Worm (Caenorhabditis elegans) whole organism, L4 larva: Measurements from ENCODE around the gene cng-1.
A peak's percentile ranks its signal among the peaks of the same experiment; 100 is the strongest.

Experiments used
- F10B5.3 ChIP-seq: sonication (generic microtip); optimal IDR thresholded peaks from 2 replicates; lab custom pipeline; 2016; ENCODE audit warnings: mild to moderate bottlenecking, missing genetic modification characterization, missing compliant biosample characterization
- F26F4.8 ChIP-seq: fragments of 200-800 bp; sonication (Bioruptor generic); conservative IDR thresholded peaks from 2 replicates; pipeline ENCODE4 v1.3.6; 2022; ENCODE audit warnings: missing genetic modification characterization, missing compliant biosample characterization
- F37D6.2 ChIP-seq: sonication (generic microtip); optimal IDR thresholded peaks from 2 replicates; lab custom pipeline; 2016; ENCODE audit warnings: mild to moderate bottlenecking, missing genetic modification characterization, missing compliant biosample characterization
- F49E8.2 ChIP-seq: sonication (generic microtip); optimal IDR thresholded peaks from 2 replicates; lab custom pipeline; 2016; ENCODE audit warnings: missing compliant biosample characterization, mild to moderate bottlenecking, missing genetic modification characterization, borderline replicate concordance
- R02D3.7 ChIP-seq: fragments of 150-350 bp; sonication (generic microtip); optimal IDR thresholded peaks from 3 replicates; lab custom pipeline; 2014; ENCODE audit warnings: missing biosample characterization, missing genetic modification characterization
- T20F7.1 ChIP-seq: fragments of 200-800 bp; sonication (Bioruptor generic); optimal IDR thresholded peaks from 2 replicates; lab custom pipeline; 2018; ENCODE audit warnings: mild to moderate bottlenecking, missing genetic modification characterization, missing compliant biosample characterization
- Y48G9A.11 ChIP-seq: fragments of 200-800 bp; sonication (Bioruptor generic); IDR thresholded peaks from 2 replicates; pipeline ENCODE4 v1.3.6; 2022; ENCODE audit warnings: missing genetic modification reagents, missing genetic modification characterization, missing compliant biosample characterization
- Y5F2A.4 ChIP-seq: fragments of 200-800 bp; sonication (Bioruptor generic); optimal IDR thresholded peaks from 2 replicates; lab custom pipeline; 2018; ENCODE audit warnings: mild to moderate bottlenecking, missing genetic modification characterization, missing compliant biosample characterization
- Y75B8A.6 ChIP-seq: fragments of 200-800 bp; sonication (Bioruptor generic); IDR thresholded peaks from 2 replicates; pipeline ENCODE4 v1.3.6; 2022; ENCODE audit warnings: missing genetic modification reagents, missing genetic modification characterization, missing compliant biosample characterization
- aha-1 ChIP-seq: fragments of 150-350 bp; peaks from one replicate; lab custom pipeline; 2014; ENCODE audit warnings: missing biosample characterization, missing genetic modification characterization
- arid-1 ChIP-seq: fragments of 200-800 bp; sonication (Bioruptor generic); conservative IDR thresholded peaks from 2 replicates; pipeline ENCODE4 v1.3.6; 2022; ENCODE audit warnings: missing genetic modification reagents, missing genetic modification characterization, missing compliant biosample characterization
- daf-12 ChIP-seq: fragments of 150-350 bp; optimal IDR thresholded peaks from 2 replicates; lab custom pipeline; 2014; ENCODE audit warnings: missing biosample characterization, missing genetic modification reagents, missing genetic modification characterization
- daf-16 ChIP-seq, 3 experiments: sonication (generic microtip); optimal IDR thresholded peaks; 2 replicates each; lab custom pipeline; 2016 to 2017; ENCODE audit warnings: missing genetic modification characterization in 3 of 3, missing genetic modification reagents in 3 of 3, mild to moderate bottlenecking in 2 of 3, missing compliant biosample characterization in 2 of 3, missing biosample characterization in 1 of 3, moderate library complexity in 1 of 3
- daf-19 ChIP-seq: fragments of 200-800 bp; sonication (Bioruptor generic); conservative IDR thresholded peaks from 2 replicates; pipeline ENCODE4 v1.3.6; 2022; ENCODE audit warnings: missing genetic modification characterization, missing compliant biosample characterization
- daf-8 ChIP-seq: fragments of 200-800 bp; sonication (Bioruptor generic); IDR thresholded peaks from 2 replicates; pipeline ENCODE4 v1.3.6; 2022; ENCODE audit warnings: missing genetic modification characterization, missing compliant biosample characterization
- dmd-6 ChIP-seq: fragments of 200-800 bp; sonication (Bioruptor generic); IDR thresholded peaks from 2 replicates; pipeline ENCODE4 v1.3.6; 2022; ENCODE audit warnings: missing genetic modification reagents, missing genetic modification characterization, missing compliant biosample characterization
- dmd-8 ChIP-seq: fragments of 200-800 bp; sonication (Bioruptor generic); IDR thresholded peaks from 2 replicates; pipeline ENCODE4 v1.3.6; 2022; ENCODE audit warnings: missing genetic modification characterization, missing compliant biosample characterization
- dmd-9 ChIP-seq: fragments of 200-800 bp; sonication (Bioruptor generic); IDR thresholded peaks from 2 replicates; pipeline ENCODE4 v1.3.6; 2022; ENCODE audit warnings: missing genetic modification reagents, missing genetic modification characterization, missing compliant biosample characterization
- dpl-1 ChIP-seq: fragments of 150-350 bp; optimal IDR thresholded peaks from 2 replicates; lab custom pipeline; 2014; ENCODE audit warnings: missing biosample characterization, missing genetic modification reagents, missing genetic modification characterization
- dve-1 ChIP-seq: sonication (generic microtip); optimal IDR thresholded peaks from 2 replicates; lab custom pipeline; 2017; ENCODE audit warnings: antibody characterized with exemption, mild to moderate bottlenecking, missing genetic modification characterization, missing compliant biosample characterization; ENCODE audit not compliant: insufficient read depth
- hif-1 ChIP-seq, 2 experiments: sonication (generic microtip); optimal IDR thresholded peaks; 2 replicates each; lab custom pipeline; 2016 to 2017; ENCODE audit warnings: missing compliant biosample characterization in 2 of 2, missing genetic modification characterization in 2 of 2, missing genetic modification reagents in 2 of 2, missing genotype in 2 of 2, mild to moderate bottlenecking in 1 of 2
- hlh-11 ChIP-seq: fragments of 200-800 bp; sonication (Bioruptor generic); optimal IDR thresholded peaks from 2 replicates; lab custom pipeline; 2018; ENCODE audit warnings: mild to moderate bottlenecking, missing genetic modification characterization, missing compliant biosample characterization
- hmg-1.1 ChIP-seq: fragments of 200-800 bp; sonication (Bioruptor generic); IDR thresholded peaks from 2 replicates; pipeline ENCODE4 v1.3.6; 2022; ENCODE audit warnings: missing genetic modification reagents, missing genetic modification characterization, missing compliant biosample characterization
- lin-13 ChIP-seq: fragments of 150-350 bp; optimal IDR thresholded peaks from 2 replicates; lab custom pipeline; 2014; ENCODE audit warnings: missing biosample characterization, missing genetic modification reagents, missing genetic modification characterization
- lin-38 ChIP-seq: fragments of 200-800 bp; sonication (Bioruptor generic); IDR thresholded peaks from 2 replicates; pipeline ENCODE4 v1.3.6; 2022; ENCODE audit warnings: missing genetic modification reagents, missing genetic modification characterization, missing compliant biosample characterization
- lir-3 ChIP-seq: sonication (generic microtip); optimal IDR thresholded peaks from 2 replicates; lab custom pipeline; 2016; ENCODE audit warnings: mild to moderate bottlenecking, missing genetic modification characterization, missing compliant biosample characterization
- lsy-2 ChIP-seq, 2 experiments: fragments of 150-350 bp in 1 of 2; sonication (generic microtip) in 1 of 2; optimal IDR thresholded peaks; 2 replicates each; lab custom pipeline; 2014 to 2017; ENCODE audit warnings: missing biosample characterization in 2 of 2, missing genetic modification characterization in 2 of 2
- madf-5 ChIP-seq, 2 experiments: fragments of 200-800 bp; sonication (Bioruptor generic); IDR thresholded peaks; 2 replicates each; pipeline ENCODE4 v1.3.6; 2022; ENCODE audit warnings: missing compliant biosample characterization in 2 of 2, missing genetic modification characterization in 2 of 2
- mdt-29 ChIP-seq: fragments of 200-800 bp; sonication (Bioruptor generic); IDR thresholded peaks from 2 replicates; pipeline ENCODE4 v1.3.6; 2022; ENCODE audit warnings: missing genetic modification reagents, missing genetic modification characterization, missing compliant biosample characterization
- mep-1 ChIP-seq: fragments of 150-350 bp; sonication (generic microtip); optimal IDR thresholded peaks from 3 replicates; lab custom pipeline; 2014; ENCODE audit warnings: missing biosample characterization, missing genetic modification characterization
- mes-2 ChIP-seq: sonication (generic microtip); optimal IDR thresholded peaks from 2 replicates; lab custom pipeline; 2016; ENCODE audit warnings: missing genotype, mild to moderate bottlenecking, missing genetic modification characterization, missing compliant biosample characterization; ENCODE audit not compliant: poor library complexity, severe bottlenecking
- mxl-3 ChIP-seq: fragments of 200-800 bp; sonication (Bioruptor generic); optimal IDR thresholded peaks from 2 replicates; lab custom pipeline; 2018; ENCODE audit warnings: mild to moderate bottlenecking, missing genetic modification characterization, missing compliant biosample characterization
- nhr-28 ChIP-seq: fragments of 150-350 bp; optimal IDR thresholded peaks from 2 replicates; lab custom pipeline; 2014; ENCODE audit warnings: missing biosample characterization, missing genetic modification characterization
- sdz-12 ChIP-seq: fragments of 200-800 bp; sonication (Bioruptor generic); optimal IDR thresholded peaks from 2 replicates; lab custom pipeline; 2018; ENCODE audit warnings: mild to moderate bottlenecking, missing genetic modification characterization, missing compliant biosample characterization
- set-16 ChIP-seq: fragments of 200-800 bp; sonication (Bioruptor generic); IDR thresholded peaks from 2 replicates; pipeline ENCODE4 v1.3.6; 2022; ENCODE audit warnings: missing genetic modification reagents, missing genetic modification characterization, missing compliant biosample characterization
- skn-1 ChIP-seq: fragments of 150-350 bp; optimal IDR thresholded peaks from 2 replicates; lab custom pipeline; 2014; ENCODE audit warnings: missing biosample characterization, missing genetic modification characterization
- unc-130 ChIP-seq: sonication (generic microtip); optimal IDR thresholded peaks from 2 replicates; lab custom pipeline; 2016; ENCODE audit warnings: missing genetic modification reagents, missing genetic modification characterization, missing compliant biosample characterization
- zip-11 ChIP-seq: fragments of 200-800 bp; sonication (Bioruptor generic); IDR thresholded peaks from 2 replicates; pipeline ENCODE4 v1.3.6; 2022; ENCODE audit warnings: missing genetic modification characterization, missing compliant biosample characterization
- ztf-11 ChIP-seq: fragments of 150-350 bp; optimal IDR thresholded peaks from 2 replicates; lab custom pipeline; 2014; ENCODE audit warnings: missing biosample characterization, missing genetic modification characterization

The cng-1 gene

DNA sequence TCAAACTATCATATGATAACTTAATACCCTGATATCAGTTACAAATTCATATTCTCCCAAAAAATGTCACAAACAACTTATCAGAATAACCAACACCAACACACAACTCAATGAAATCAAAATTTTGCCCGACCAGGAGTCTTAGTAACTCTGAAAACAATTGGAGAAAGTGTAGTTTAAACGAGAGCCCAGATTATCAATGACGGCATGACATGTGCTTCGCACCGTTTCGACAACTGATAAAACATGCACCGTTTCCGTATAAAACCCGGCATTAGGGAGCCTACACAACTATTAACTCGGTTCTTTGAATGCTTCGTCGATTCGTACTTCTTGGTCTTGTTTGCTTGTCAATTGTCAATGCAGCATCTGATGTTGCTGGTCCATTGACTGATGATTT lies 37.7 kb downstream of the cng-1 start, which contains the start of gene fil-1:
Gene fil-1, plus strand, starts transcription at position 219 of the 400 bp plus-strand sequence.
- no peak for TF ChIP-seq dmd-8 (GFP tag; lab: Robert Waterston, UW)
- TF ChIP-seq nhr-28 (tag; lab: Kevin White, UChicago) = peak; percentile 59
- TF ChIP-seq hif-1 (tag; optimal IDR thresholded peaks at IDR 0.05; lab: Kevin White, UChicago) = no peak
- no peak for TF ChIP-seq daf-16 (GFP tag; optimal IDR thresholded peaks at IDR 0.05; lab: Kevin White, UChicago)
- peak; percentile 88 for TF ChIP-seq daf-16 (tag; optimal IDR thresholded peaks at IDR 0.05; lab: Kevin White, UChicago)
- no peak for TF ChIP-seq daf-19 (GFP tag; lab: Robert Waterston, UW)
- TF ChIP-seq hlh-11 = peak; percentile 34
- no peak for TF ChIP-seq daf-12
- no peak for TF ChIP-seq zip-11 (GFP tag; lab: Robert Waterston, UW)
- no peak for TF ChIP-seq Y75B8A.6 (GFP tag; lab: Robert Waterston, UW)
- no peak for TF ChIP-seq mep-1
- TF ChIP-seq F10B5.3 (tag; lab: Kevin White, UChicago) = no peak
- no peak for TF ChIP-seq arid-1 (GFP tag; lab: Robert Waterston, UW)
- TF ChIP-seq mxl-3 = peak; percentile 52
- peak; percentile 26 for TF ChIP-seq dve-1 (tag; lab: Kevin White, UChicago)
- no peak for TF ChIP-seq ztf-11 (tag; lab: Kevin White, UChicago)
- TF ChIP-seq dmd-6 (GFP tag; lab: Robert Waterston, UW) = peak; percentile 65
- no peak for TF ChIP-seq lir-3 (tag; lab: Kevin White, UChicago)
- TF ChIP-seq F37D6.2 = no peak
- TF ChIP-seq F26F4.8 (GFP tag; lab: Robert Waterston, UW) = no peak
- TF ChIP-seq daf-8 (GFP tag; lab: Robert Waterston, UW) = no peak

DNA sequence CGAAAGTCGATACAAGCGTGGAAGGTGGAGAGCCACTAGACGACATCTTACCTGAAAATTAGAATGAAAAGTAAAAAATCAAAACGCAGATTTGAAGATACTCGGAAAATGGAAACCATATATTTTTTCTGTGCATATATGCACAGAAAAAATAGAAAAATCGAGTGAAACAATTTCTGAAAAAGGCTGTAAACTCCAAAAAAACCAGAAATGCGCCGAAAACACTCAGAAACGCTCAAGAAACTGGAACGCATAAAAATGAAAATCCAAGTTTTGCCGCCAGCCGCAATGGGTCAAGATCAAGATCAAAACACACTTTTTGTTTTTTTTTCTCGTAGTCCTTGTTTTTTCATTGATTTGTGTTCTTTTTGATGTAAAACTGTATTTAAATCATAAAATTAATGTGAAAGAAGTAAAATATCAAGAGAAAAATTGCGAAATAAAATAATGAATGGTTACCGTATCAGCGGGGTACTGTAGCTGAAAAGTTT lies 38.6 kb downstream of the cng-1 start, which contains the start of gene T01C3.3:
Gene T01C3.3, minus strand, starts transcription at position 51 of the 491 bp plus-strand sequence.
- TF ChIP-seq unc-130 (peak; percentile 59), Y5F2A.4 (GFP tag; lab: Kevin White, UChicago) (no peak), Y48G9A.11 (peak; percentile 81), lin-38 (GFP tag; lab: Robert Waterston, UW) (peak; percentile 63), mes-2 (tag; lab: Kevin White, UChicago) (no peak)

DNA sequence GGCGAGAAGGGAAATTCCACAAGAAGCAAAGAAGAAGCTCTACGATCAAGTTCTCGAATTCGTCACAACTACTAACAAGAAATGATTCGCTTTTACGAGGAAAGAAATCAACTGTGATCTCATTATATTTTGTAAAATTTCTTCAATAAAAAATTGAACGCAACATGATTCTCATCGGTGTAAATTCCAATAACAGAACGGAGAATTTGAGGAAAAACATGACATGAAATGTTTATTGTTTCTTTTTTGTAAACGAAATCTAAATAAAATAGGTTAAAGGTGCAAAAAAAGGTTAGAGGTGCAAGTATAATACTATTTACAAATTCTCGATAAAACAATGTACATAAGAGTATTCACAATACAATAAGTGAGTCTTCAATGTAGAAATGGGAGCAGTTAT lies 39.8 kb downstream of the cng-1 start:
- TF ChIP-seq unc-130 (peak; percentile 1), aha-1 (tag; lab: Kevin White, UChicago) (peak; percentile 75), Y48G9A.11 (peak; percentile 46; the same call in 1 of the 2 replicates), mdt-29 (GFP tag; lab: Robert Waterston, UW) (no peak), F49E8.2 (tag; lab: Kevin White, UChicago) (peak; percentile 16)

DNA sequence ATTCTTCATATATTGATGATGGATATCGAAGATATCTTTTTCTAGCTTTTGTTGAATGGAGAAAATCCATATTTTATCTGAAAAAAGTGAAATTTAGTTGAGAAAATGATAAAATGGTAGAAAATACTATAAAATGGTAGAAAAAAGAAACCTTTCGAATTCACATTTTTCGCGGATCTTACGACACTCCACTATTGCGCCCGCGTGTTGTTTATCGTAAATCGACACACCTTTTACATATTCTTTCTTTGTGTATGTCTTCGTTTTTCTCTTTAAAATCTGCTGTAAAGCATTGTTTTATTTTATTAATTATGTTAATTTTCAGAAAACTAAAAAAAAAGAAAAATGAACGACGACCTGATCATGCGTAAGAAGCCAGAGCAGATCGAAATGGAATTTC lies 40.4 kb downstream of the cng-1 start, which contains the start of the genes cdt-2 and T01C3.2:
Gene cdt-2, minus strand, starts transcription at position 284 of the 400 bp plus-strand sequence.
Gene T01C3.2, plus strand, starts transcription at position 326 of the 400 bp plus-strand sequence.
- TF ChIP-seq lsy-2 (tag; optimal IDR thresholded peaks at IDR 0.05; lab: Kevin White, UChicago) (peak in 1 of 2 experiments; percentile 58), R02D3.7 (tag; lab: Kevin White, UChicago) (peak; percentile 70), hmg-1.1 (GFP tag; lab: Robert Waterston, UW) (no peak), mdt-29 (GFP tag; lab: Robert Waterston, UW) (no peak), lin-13 (no peak), lin-38 (GFP tag; lab: Robert Waterston, UW) (peak; percentile 48), T20F7.1 (peak; percentile 95), dmd-9 (GFP tag; lab: Robert Waterston, UW) (no peak), set-16 (GFP tag; lab: Robert Waterston, UW) (no peak), unc-130 (no peak), Y48G9A.11 (peak; percentile 93), mep-1 (no peak), dve-1 (tag; lab: Kevin White, UChicago) (peak; percentile 31), skn-1 (tag; lab: Kevin White, UChicago) (no peak), dpl-1 (GFP tag; lab: Kevin White, UChicago) (peak; percentile 83), mes-2 (tag; lab: Kevin White, UChicago) (peak; percentile 51), madf-5 (GFP tag; IDR thresholded peaks at IDR 0.05; lab: Robert Waterston, UW) (no peak), sdz-12 (GFP tag; lab: Kevin White, UChicago) (no peak), daf-16 (GFP tag; optimal IDR thresholded peaks at IDR 0.05; lab: Kevin White, UChicago) (no peak), daf-16 (tag; optimal IDR thresholded peaks at IDR 0.05; lab: Kevin White, UChicago) (peak; percentile 32)
